Worm (Caenorhabditis elegans): ENCODE results near the gene Y50E8A.22.

ce11 chrV:14711077-14711476 lies 37.8 kb downstream of the Y50E8A.22 start, which contains the start of gene ssp-33:
- TF ChIP-seq dao-5 (tag; optimal IDR thresholded peaks at IDR 0.05) (no peak), him-1 (tag; optimal IDR thresholded peaks at IDR 0.05) (no peak)

Data from whole organism, L4/young adult.